Fruit fly (Drosophila melanogaster): ENCODE data around the gene RpL9.

Gene RpL9

DNA sequence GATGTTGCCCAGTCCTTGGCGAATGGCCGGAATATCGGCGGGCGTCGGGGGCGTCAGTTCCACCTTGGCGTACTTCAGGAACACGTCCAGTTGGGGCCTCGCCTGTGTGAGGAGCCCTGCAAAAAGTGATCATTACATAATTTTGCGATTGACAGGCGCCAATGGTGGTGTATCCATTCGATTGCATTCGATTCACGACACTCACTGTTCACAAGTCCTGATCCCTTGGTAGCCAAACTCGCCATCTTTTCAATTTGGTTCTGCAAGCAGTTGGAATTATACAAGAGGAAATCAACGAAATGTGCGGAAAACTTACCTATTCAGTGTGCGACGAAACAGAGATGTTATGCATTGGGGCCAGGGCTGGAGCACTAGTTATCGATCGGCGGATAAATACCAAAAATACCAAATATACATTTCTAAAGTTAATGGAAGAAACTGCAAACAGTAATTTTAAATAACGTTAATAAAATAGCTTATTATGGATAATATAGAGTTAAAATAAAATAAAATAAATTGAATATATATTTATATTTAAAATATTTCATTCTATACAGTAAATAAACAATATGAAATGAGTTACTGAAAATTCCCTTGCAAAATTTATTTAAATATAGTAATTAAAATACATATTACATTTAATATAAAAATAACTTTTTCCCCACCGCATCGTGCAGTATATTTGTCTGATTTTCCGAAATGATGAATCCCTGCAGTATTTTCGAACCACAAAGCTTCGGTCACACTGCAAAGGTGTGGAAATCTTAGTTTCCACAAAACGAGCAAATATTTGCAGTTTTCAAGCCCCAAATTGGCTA, 27.7 kb downstream of the RpL9 start, which contains the start of the genes ATPsynG and SCAR (continued):
- no peak for TF ChIP-seq Doc3 (GFP tag; IDR thresholded peaks at IDR 0.05; ENCODE audit: partially characterized antibody)
- no peak for TF ChIP-seq H15 (GFP tag; IDR thresholded peaks at IDR 0.05)
- no peak for TF ChIP-seq CG1603 (tag; optimal IDR thresholded peaks at IDR 0.05)
- no peak for TF ChIP-seq Oaz (GFP tag; IDR thresholded peaks at IDR 0.05)
- no peak for TF ChIP-seq nau (GFP tag; optimal IDR thresholded peaks at IDR 0.05)
- TF ChIP-seq Ets97D (GFP tag; optimal IDR thresholded peaks at IDR 0.05) = no peak
- no peak for TF ChIP-seq Taf1 (GFP tag; IDR thresholded peaks at IDR 0.05)
- TF ChIP-seq trem (tag; optimal IDR thresholded peaks at IDR 0.05) = peak; percentile 30
- TF ChIP-seq CG3407 (GFP tag; optimal IDR thresholded peaks at IDR 0.05) = no peak
- TF ChIP-seq CG10209 (GFP tag; optimal IDR thresholded peaks at IDR 0.05) = no peak
- no peak for TF ChIP-seq Eip74EF (GFP tag; optimal IDR thresholded peaks at IDR 0.05)
- no peak for TF ChIP-seq CG11247 (GFP tag; IDR thresholded peaks at IDR 0.05)
- TF ChIP-seq org-1 (GFP tag; optimal IDR thresholded peaks at IDR 0.05) = no peak
- no peak for TF ChIP-seq sob (GFP tag; IDR thresholded peaks at IDR 0.05)
- TF ChIP-seq Nf-YC (tag; optimal IDR thresholded peaks at IDR 0.05) = no peak
- TF ChIP-seq CG15601 (tag; optimal IDR thresholded peaks at IDR 0.05) = peak; percentile 5
- no peak for TF ChIP-seq CG6791 (GFP tag; IDR thresholded peaks at IDR 0.05; ENCODE audit: partially characterized antibody)
- no peak for TF ChIP-seq Mad (GFP tag; optimal IDR thresholded peaks at IDR 0.05)
- TF ChIP-seq nerfin-2 (GFP tag; IDR thresholded peaks at IDR 0.05; ENCODE audit: partially characterized antibody) = no peak
- no peak for TF ChIP-seq odd (GFP tag; optimal IDR thresholded peaks at IDR 0.05)
- TF ChIP-seq CG31365 (tag; optimal IDR thresholded peaks at IDR 0.05) = no peak
- TF ChIP-seq sim (GFP tag; IDR thresholded peaks at IDR 0.05) = no peak
- TF ChIP-seq CG2678 (tag; optimal IDR thresholded peaks at IDR 0.05) = no peak
- TF ChIP-seq gfzf (GFP tag; optimal IDR thresholded peaks at IDR 0.05) = peak; percentile 58
- TF ChIP-seq sima (GFP tag; optimal IDR thresholded peaks at IDR 0.05) = no peak
- TF ChIP-seq CG10462 (GFP tag; optimal IDR thresholded peaks at IDR 0.05) = no peak
- no peak for TF ChIP-seq corto (GFP tag; optimal IDR thresholded peaks at IDR 0.05)
- no peak for TF ChIP-seq CG34376 (GFP tag; optimal IDR thresholded peaks at IDR 0.05)
- TF ChIP-seq CG6813 (GFP tag; optimal IDR thresholded peaks at IDR 0.05) = no peak
- no peak for TF ChIP-seq luna (GFP tag; optimal IDR thresholded peaks at IDR 0.05)
- TF ChIP-seq CG1602 (GFP tag; optimal IDR thresholded peaks at IDR 0.05) = no peak
- no peak for TF ChIP-seq gro (GFP tag; optimal IDR thresholded peaks at IDR 0.05)
- no peak for TF ChIP-seq aop (GFP tag; IDR thresholded peaks at IDR 0.05)
- TF ChIP-seq CG14710 (tag; optimal IDR thresholded peaks at IDR 0.05) = peak; percentile 47
- no peak for TF ChIP-seq CG15696 (tag; optimal IDR thresholded peaks at IDR 0.05)
- TF ChIP-seq slbo (GFP tag; IDR thresholded peaks at IDR 0.05) = no peak
- TF ChIP-seq CG17829 (tag; optimal IDR thresholded peaks at IDR 0.05) = peak; percentile 22
- no peak for TF ChIP-seq Lpt (GFP tag; optimal IDR thresholded peaks at IDR 0.05)
- TF ChIP-seq sna (GFP tag; IDR thresholded peaks at IDR 0.05; ENCODE audit: partially characterized antibody) = no peak
- no peak for TF ChIP-seq CG15269 (tag; optimal IDR thresholded peaks at IDR 0.05)
- TF ChIP-seq HLH54F (GFP tag; optimal IDR thresholded peaks at IDR 0.05) = no peak
- no peak for TF ChIP-seq CG16779 (GFP tag; IDR thresholded peaks at IDR 0.05)
- TF ChIP-seq sug (tag; optimal IDR thresholded peaks at IDR 0.05) = no peak
- no peak for TF ChIP-seq tll (GFP tag; optimal IDR thresholded peaks at IDR 0.05)
- no peak for TF ChIP-seq klu (GFP tag; IDR thresholded peaks at IDR 0.05)
- TF ChIP-seq CG10147 (GFP tag; optimal IDR thresholded peaks at IDR 0.05) = no peak
- peak in 1 of 2 experiments; percentile 98 for TF ChIP-seq Pdp1 (GFP tag; optimal IDR thresholded peaks at IDR 0.05)
- no peak for TF ChIP-seq cas (GFP tag; IDR thresholded peaks at IDR 0.05)
- no peak for TF ChIP-seq Aef1 (GFP tag; IDR thresholded peaks at IDR 0.05)

Data from whole organism, embryonic.